Worm (Caenorhabditis elegans) whole organism, L4 larva: ENCODE data around the gene ergi-3.
A peak's percentile ranks its signal among the peaks of the same experiment; 100 is the strongest.

Experiments
- F10B5.3 ChIP-seq: sonication (generic microtip); optimal IDR thresholded peaks from 2 replicates; lab custom pipeline; 2016; ENCODE audit warnings: mild to moderate bottlenecking, missing genetic modification characterization, missing compliant biosample characterization
- F37D6.2 ChIP-seq: sonication (generic microtip); optimal IDR thresholded peaks from 2 replicates; lab custom pipeline; 2016; ENCODE audit warnings: mild to moderate bottlenecking, missing genetic modification characterization, missing compliant biosample characterization
- T20F7.1 ChIP-seq: fragments of 200-800 bp; sonication (Bioruptor generic); optimal IDR thresholded peaks from 2 replicates; lab custom pipeline; 2018; ENCODE audit warnings: mild to moderate bottlenecking, missing genetic modification characterization, missing compliant biosample characterization
- ama-1 ChIP-seq: fragments of 150-350 bp; optimal IDR thresholded peaks from 2 replicates; lab custom pipeline; 2014; ENCODE audit warnings: inconsistent platforms, mixed read lengths
- arid-1 ChIP-seq: fragments of 200-800 bp; sonication (Bioruptor generic); conservative IDR thresholded peaks from 2 replicates; pipeline ENCODE4 v1.3.6; 2022; ENCODE audit warnings: missing genetic modification reagents, missing genetic modification characterization, missing compliant biosample characterization
- ceh-32 ChIP-seq: sonication (generic microtip); optimal IDR thresholded peaks from 2 replicates; lab custom pipeline; 2016; ENCODE audit warnings: mild to moderate bottlenecking, missing genetic modification characterization, missing compliant biosample characterization; ENCODE audit not compliant: poor library complexity
- ceh-62 ChIP-seq: sonication (generic microtip); optimal IDR thresholded peaks from 2 replicates; lab custom pipeline; 2017; ENCODE audit warnings: missing biosample characterization, missing genetic modification characterization
- ces-1 ChIP-seq: fragments of 150-350 bp; sonication (generic microtip); optimal IDR thresholded peaks from 4 replicates; lab custom pipeline; 2014; ENCODE audit warnings: missing biosample characterization, missing genetic modification reagents, missing genetic modification characterization
- cey-2 ChIP-seq: sonication (generic microtip); optimal IDR thresholded peaks from 3 replicates; lab custom pipeline; 2017; ENCODE audit warnings: missing genetic modification characterization, mild to moderate bottlenecking, missing compliant biosample characterization, antibody characterized with exemption, borderline replicate concordance; ENCODE audit not compliant: insufficient read depth
- ctbp-1 ChIP-seq: fragments of 200-800 bp; sonication (Bioruptor generic); IDR thresholded peaks from 2 replicates; pipeline ENCODE4 v1.3.6; 2022; ENCODE audit warnings: missing genetic modification reagents, missing genetic modification characterization, missing compliant biosample characterization
- daf-12 ChIP-seq: fragments of 150-350 bp; optimal IDR thresholded peaks from 2 replicates; lab custom pipeline; 2014; ENCODE audit warnings: missing biosample characterization, missing genetic modification reagents, missing genetic modification characterization
- daf-16 ChIP-seq, 3 experiments: sonication (generic microtip); optimal IDR thresholded peaks; 2 replicates each; lab custom pipeline; 2016 to 2017; ENCODE audit warnings: missing genetic modification characterization in 3 of 3, missing genetic modification reagents in 3 of 3, mild to moderate bottlenecking in 2 of 3, missing compliant biosample characterization in 2 of 3, missing biosample characterization in 1 of 3, moderate library complexity in 1 of 3
- daf-8 ChIP-seq: fragments of 200-800 bp; sonication (Bioruptor generic); IDR thresholded peaks from 2 replicates; pipeline ENCODE4 v1.3.6; 2022; ENCODE audit warnings: missing genetic modification characterization, missing compliant biosample characterization
- dmd-6 ChIP-seq: fragments of 200-800 bp; sonication (Bioruptor generic); IDR thresholded peaks from 2 replicates; pipeline ENCODE4 v1.3.6; 2022; ENCODE audit warnings: missing genetic modification reagents, missing genetic modification characterization, missing compliant biosample characterization
- dpl-1 ChIP-seq: fragments of 150-350 bp; optimal IDR thresholded peaks from 2 replicates; lab custom pipeline; 2014; ENCODE audit warnings: missing biosample characterization, missing genetic modification reagents, missing genetic modification characterization
- duxl-1 ChIP-seq: sonication (generic microtip); optimal IDR thresholded peaks from 2 replicates; lab custom pipeline; 2016; ENCODE audit warnings: mild to moderate bottlenecking, missing genetic modification characterization, moderate library complexity, missing compliant biosample characterization; ENCODE audit not compliant: poor library complexity
- dve-1 ChIP-seq: sonication (generic microtip); optimal IDR thresholded peaks from 2 replicates; lab custom pipeline; 2017; ENCODE audit warnings: antibody characterized with exemption, mild to moderate bottlenecking, missing genetic modification characterization, missing compliant biosample characterization; ENCODE audit not compliant: insufficient read depth
- fkh-10 ChIP-seq: fragments of 150-350 bp; optimal IDR thresholded peaks from 2 replicates; lab custom pipeline; 2014; ENCODE audit warnings: missing biosample characterization, missing genetic modification reagents, missing genetic modification characterization
- gei-8 ChIP-seq: fragments of 200-800 bp; sonication (Bioruptor generic); optimal IDR thresholded peaks from 2 replicates; lab custom pipeline; 2018; ENCODE audit warnings: mild to moderate bottlenecking, missing genetic modification characterization, missing compliant biosample characterization
- hif-1 ChIP-seq, 2 experiments: sonication (generic microtip); optimal IDR thresholded peaks; 2 replicates each; lab custom pipeline; 2016 to 2017; ENCODE audit warnings: missing compliant biosample characterization in 2 of 2, missing genetic modification characterization in 2 of 2, missing genetic modification reagents in 2 of 2, missing genotype in 2 of 2, mild to moderate bottlenecking in 1 of 2
- hlh-11 ChIP-seq: fragments of 200-800 bp; sonication (Bioruptor generic); optimal IDR thresholded peaks from 2 replicates; lab custom pipeline; 2018; ENCODE audit warnings: mild to moderate bottlenecking, missing genetic modification characterization, missing compliant biosample characterization
- hlh-30 ChIP-seq: sonication (generic microtip); optimal IDR thresholded peaks from 2 replicates; lab custom pipeline; 2017; ENCODE audit warnings: antibody characterized with exemption, mild to moderate bottlenecking, missing genetic modification characterization, missing compliant biosample characterization; ENCODE audit not compliant: insufficient read depth
- hmg-1.1 ChIP-seq: fragments of 200-800 bp; sonication (Bioruptor generic); IDR thresholded peaks from 2 replicates; pipeline ENCODE4 v1.3.6; 2022; ENCODE audit warnings: missing genetic modification reagents, missing genetic modification characterization, missing compliant biosample characterization
- lim-7 ChIP-seq: fragments of 200-800 bp; sonication (Bioruptor generic); IDR thresholded peaks from 2 replicates; pipeline ENCODE4 v1.3.6; 2022; ENCODE audit warnings: missing genetic modification characterization, missing compliant biosample characterization
- lin-13 ChIP-seq: fragments of 150-350 bp; optimal IDR thresholded peaks from 2 replicates; lab custom pipeline; 2014; ENCODE audit warnings: missing biosample characterization, missing genetic modification reagents, missing genetic modification characterization
- lin-15B ChIP-seq: fragments of 150-350 bp; sonication (generic microtip); optimal IDR thresholded peaks from 3 replicates; lab custom pipeline; 2014; ENCODE audit warnings: missing biosample characterization, missing genetic modification characterization
- lin-38 ChIP-seq: fragments of 200-800 bp; sonication (Bioruptor generic); IDR thresholded peaks from 2 replicates; pipeline ENCODE4 v1.3.6; 2022; ENCODE audit warnings: missing genetic modification reagents, missing genetic modification characterization, missing compliant biosample characterization
- lsy-2 ChIP-seq, 2 experiments: fragments of 150-350 bp in 1 of 2; sonication (generic microtip) in 1 of 2; optimal IDR thresholded peaks; 2 replicates each; lab custom pipeline; 2014 to 2017; ENCODE audit warnings: missing biosample characterization in 2 of 2, missing genetic modification characterization in 2 of 2
- mdl-1 ChIP-seq, 2 experiments: fragments of 150-350 bp in 1 of 2; sonication (generic microtip) in 1 of 2; optimal IDR thresholded peaks; 2 replicates each; lab custom pipeline; 2014 to 2017; ENCODE audit warnings: missing biosample characterization in 2 of 2, missing genetic modification characterization in 2 of 2
- mep-1 ChIP-seq: fragments of 150-350 bp; sonication (generic microtip); optimal IDR thresholded peaks from 3 replicates; lab custom pipeline; 2014; ENCODE audit warnings: missing biosample characterization, missing genetic modification characterization
- mes-2 ChIP-seq: sonication (generic microtip); optimal IDR thresholded peaks from 2 replicates; lab custom pipeline; 2016; ENCODE audit warnings: missing genotype, mild to moderate bottlenecking, missing genetic modification characterization, missing compliant biosample characterization; ENCODE audit not compliant: poor library complexity, severe bottlenecking
- mxl-3 ChIP-seq: fragments of 200-800 bp; sonication (Bioruptor generic); optimal IDR thresholded peaks from 2 replicates; lab custom pipeline; 2018; ENCODE audit warnings: mild to moderate bottlenecking, missing genetic modification characterization, missing compliant biosample characterization
- nhr-102 ChIP-seq: sonication (generic microtip); optimal IDR thresholded peaks from 2 replicates; lab custom pipeline; 2016; ENCODE audit warnings: mild to moderate bottlenecking, missing genetic modification characterization, moderate library complexity, missing compliant biosample characterization
- nhr-11 ChIP-seq: fragments of 150-350 bp; optimal IDR thresholded peaks from 2 replicates; lab custom pipeline; 2014; ENCODE audit warnings: missing biosample characterization, missing genetic modification characterization
- nhr-111 ChIP-seq: fragments of 200-800 bp; sonication (Bioruptor generic); optimal IDR thresholded peaks from 2 replicates; lab custom pipeline; 2018; ENCODE audit warnings: mild to moderate bottlenecking, missing genetic modification characterization, missing compliant biosample characterization
- nhr-28 ChIP-seq: fragments of 150-350 bp; optimal IDR thresholded peaks from 2 replicates; lab custom pipeline; 2014; ENCODE audit warnings: missing biosample characterization, missing genetic modification characterization
- nhr-41 ChIP-seq: fragments of 200-800 bp; sonication (Bioruptor generic); IDR thresholded peaks from 2 replicates; pipeline ENCODE4 v1.3.6; 2022; ENCODE audit warnings: missing genetic modification reagents, missing genetic modification characterization, missing compliant biosample characterization
- nhr-6 ChIP-seq: fragments of 150-350 bp; optimal IDR thresholded peaks from 2 replicates; lab custom pipeline; 2014; ENCODE audit warnings: missing biosample characterization, missing genetic modification characterization
- nhr-77 ChIP-seq: fragments of 150-350 bp; optimal IDR thresholded peaks from 2 replicates; lab custom pipeline; 2014; ENCODE audit warnings: missing biosample characterization, missing genetic modification characterization
- pha-4 ChIP-seq, 2 experiments: fragments of 150-350 bp in 1 of 2; fragments of 200-800 bp in 1 of 2; sonication (Bioruptor generic) in 1 of 2; IDR thresholded peaks in 1 of 2; optimal IDR thresholded peaks in 1 of 2; 2 replicates each; pipeline versions ENCODE4 v1.3.6 to Lab custom; 2014 to 2022; ENCODE audit warnings: missing genetic modification characterization in 2 of 2, missing genetic modification reagents in 2 of 2, missing biosample characterization in 1 of 2, missing compliant biosample characterization in 1 of 2
- pqm-1 ChIP-seq: sonication (generic microtip); optimal IDR thresholded peaks from 2 replicates; lab custom pipeline; 2017; ENCODE audit warnings: missing biosample characterization, missing genetic modification characterization
- rbr-2 ChIP-seq: sonication (generic microtip); optimal IDR thresholded peaks from 2 replicates; lab custom pipeline; 2016; ENCODE audit warnings: missing genotype, missing genetic modification characterization, missing compliant biosample characterization
- skn-1 ChIP-seq: fragments of 150-350 bp; optimal IDR thresholded peaks from 2 replicates; lab custom pipeline; 2014; ENCODE audit warnings: missing biosample characterization, missing genetic modification characterization
- tra-1 ChIP-seq: fragments of 200-800 bp; sonication (Bioruptor generic); IDR thresholded peaks from 2 replicates; pipeline ENCODE4 v1.3.6; 2022; ENCODE audit warnings: missing genetic modification reagents, missing genetic modification characterization, missing compliant biosample characterization
- unc-39 ChIP-seq: sonication (generic microtip); optimal IDR thresholded peaks from 2 replicates; lab custom pipeline; 2017; ENCODE audit warnings: missing biosample characterization, missing genetic modification characterization
- unc-62 ChIP-seq, 3 experiments: fragments of 150-350 bp in 1 of 3; sonication (generic microtip); optimal IDR thresholded peaks in 2 of 3; peaks in 1 of 3; 1 replicate in 1 of 3; 2 replicates in 2 of 3; lab custom pipeline; 2014 to 2017; ENCODE audit warnings: missing biosample characterization in 3 of 3, missing genetic modification characterization in 3 of 3, missing genetic modification reagents in 3 of 3, missing genotype in 1 of 3
- zfp-2 ChIP-seq: sonication (generic microtip); optimal IDR thresholded peaks from 2 replicates; lab custom pipeline; 2016; ENCODE audit warnings: mild to moderate bottlenecking, missing genetic modification characterization, missing compliant biosample characterization
- zip-11 ChIP-seq: fragments of 200-800 bp; sonication (Bioruptor generic); IDR thresholded peaks from 2 replicates; pipeline ENCODE4 v1.3.6; 2022; ENCODE audit warnings: missing genetic modification characterization, missing compliant biosample characterization
- zip-2 ChIP-seq: fragments of 150-350 bp; optimal IDR thresholded peaks from 2 replicates; lab custom pipeline; 2014; ENCODE audit warnings: missing biosample characterization, missing genetic modification characterization
- ztf-7 ChIP-seq: fragments of 150-350 bp; optimal IDR thresholded peaks from 2 replicates; lab custom pipeline; 2014; ENCODE audit warnings: missing biosample characterization, missing genetic modification characterization

ergi-3 gene

DNA sequence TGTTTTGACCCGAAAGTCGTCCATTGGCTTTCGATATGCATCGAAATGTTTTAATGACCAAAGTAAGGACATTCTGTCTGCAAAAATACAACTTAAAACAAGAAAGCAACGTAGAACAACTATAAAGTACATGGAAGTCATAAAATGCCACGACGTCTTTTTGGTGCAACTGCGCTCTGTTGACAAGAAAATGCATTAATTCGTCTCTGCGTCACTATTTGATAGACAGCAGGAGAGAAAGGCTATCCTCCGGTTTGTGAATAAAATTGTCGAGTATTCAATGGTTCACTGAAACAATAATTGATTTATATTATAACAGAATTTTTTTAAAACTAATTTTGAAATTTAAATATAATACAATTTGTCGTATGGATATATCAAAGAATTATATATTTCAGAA lies at the start of gene ergi-3:
ergi-3 (minus strand) TSS at position 311 of the 400 bp plus-strand sequence.
- no peak for TF ChIP-seq F37D6.2 (tag; lab: Kevin White, UChicago)
- TF ChIP-seq nhr-6 (tag; lab: Kevin White, UChicago), result peak; percentile 68
- TF ChIP-seq daf-12 (tag; lab: Kevin White, UChicago), result no peak
- TF ChIP-seq zip-11 (GFP tag; lab: Robert Waterston, UW), result no peak
- TF ChIP-seq duxl-1 (tag; lab: Kevin White, UChicago), result no peak
- TF ChIP-seq mxl-3, result peak; percentile 41
- peak; percentile 11; the same call in 1 of the 2 replicates for TF ChIP-seq ctbp-1 (GFP tag; lab: Robert Waterston, UW)
- TF ChIP-seq nhr-11 (tag; lab: Kevin White, UChicago), result peak; percentile 3
- peak; percentile 55 for TF ChIP-seq pqm-1 (tag; lab: Kevin White, UChicago)
- peak; percentile 90 for TF ChIP-seq lin-38 (GFP tag; lab: Robert Waterston, UW)
- TF ChIP-seq ama-1 (lab: Kevin White, UChicago), result no peak
- TF ChIP-seq ceh-62 (tag; lab: Kevin White, UChicago), result no peak
- peak; percentile 59 for TF ChIP-seq hlh-11 (tag; lab: Kevin White, UChicago)
- peak; percentile 35 for TF ChIP-seq dpl-1 (GFP tag; lab: Kevin White, UChicago)
- peak in 1 of 2 experiments; percentile 83 for TF ChIP-seq lsy-2 (tag; optimal IDR thresholded peaks at IDR 0.05; lab: Kevin White, UChicago)
- peak; percentile 61 for TF ChIP-seq dmd-6
- peak; percentile 17 for TF ChIP-seq rbr-2 (tag; lab: Kevin White, UChicago)
- no peak for TF ChIP-seq lim-7 (GFP tag; lab: Robert Waterston, UW)
- peak in 1 of 2 experiments; percentile 15 for TF ChIP-seq hif-1 (tag; optimal IDR thresholded peaks at IDR 0.05; lab: Kevin White, UChicago)
- peak; percentile 81 for TF ChIP-seq dve-1 (tag; lab: Kevin White, UChicago)
- peak; percentile 55 for TF ChIP-seq lin-13
- TF ChIP-seq nhr-28 (tag; lab: Kevin White, UChicago), result peak; percentile 91
- peak; percentile 22 for TF ChIP-seq T20F7.1 (GFP tag; lab: Kevin White, UChicago)
- TF ChIP-seq mdl-1 (tag; optimal IDR thresholded peaks at IDR 0.05; lab: Kevin White, UChicago), result peak in 1 of 2 experiments; percentile 51
- no peak for TF ChIP-seq nhr-41 (GFP tag; lab: Robert Waterston, UW)
- peak; percentile 45 for TF ChIP-seq hlh-30 (tag; lab: Kevin White, UChicago)
- peak; percentile 5 for TF ChIP-seq fkh-10
- peak in 1 of 2 experiments; percentile 18 for TF ChIP-seq unc-62 (GFP tag; optimal IDR thresholded peaks at IDR 0.05 in 1 of 2; lab: Kevin White, UChicago)
- no peak for TF ChIP-seq unc-62 (tag; optimal IDR thresholded peaks at IDR 0.05; lab: Kevin White, UChicago)
- peak; percentile 84 for TF ChIP-seq mep-1 (tag; lab: Kevin White, UChicago)
- 0 out of 2 replicates have a peak, but pooled peaks have one; percentile 31 for TF ChIP-seq hmg-1.1 (GFP tag; lab: Robert Waterston, UW)
- no peak for TF ChIP-seq pha-4 (GFP tag; IDR thresholded peaks at IDR 0.05; lab: Robert Waterston, UW)
- peak; percentile 44 for TF ChIP-seq pha-4 (tag; optimal IDR thresholded peaks at IDR 0.05; lab: Kevin White, UChicago)
- no peak for TF ChIP-seq ztf-7
- peak; percentile 25 for TF ChIP-seq ces-1 (GFP tag; lab: Kevin White, UChicago)
- TF ChIP-seq lin-15B (tag; lab: Kevin White, UChicago), result no peak
- peak; percentile 66 for TF ChIP-seq nhr-77
- TF ChIP-seq daf-16 (GFP tag; optimal IDR thresholded peaks at IDR 0.05; lab: Kevin White, UChicago), result no peak
- TF ChIP-seq daf-16 (tag; optimal IDR thresholded peaks at IDR 0.05; lab: Kevin White, UChicago), result peak; percentile 52
- peak; percentile 79 for TF ChIP-seq mes-2 (tag; lab: Kevin White, UChicago)

DNA sequence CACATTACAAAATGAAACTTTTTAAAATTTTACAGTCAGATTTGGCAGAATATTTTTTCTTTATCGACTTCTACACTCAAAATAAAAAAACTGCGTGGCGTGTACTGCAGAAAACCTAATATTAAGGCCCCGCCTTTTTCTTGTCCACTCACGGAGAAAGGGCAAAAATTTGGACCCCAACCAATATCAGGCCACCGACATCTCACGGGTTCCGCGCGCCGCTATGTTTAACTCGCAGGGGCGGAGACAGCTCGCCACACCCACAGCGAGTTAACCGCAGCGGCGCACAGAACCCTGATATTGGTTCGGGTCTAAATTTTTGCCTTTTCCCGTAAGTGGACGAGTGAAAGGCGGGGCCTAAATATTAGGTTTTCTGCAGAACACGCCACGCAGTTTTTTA lies 47.2 kb upstream of the ergi-3 start:
- TF ChIP-seq zip-2 (tag; lab: Kevin White, UChicago), result no peak
- TF ChIP-seq ceh-32, result no peak
- no peak for TF ChIP-seq unc-39
- no peak for TF ChIP-seq zfp-2 (tag; lab: Kevin White, UChicago)
- no peak for TF ChIP-seq tra-1 (GFP tag; lab: Robert Waterston, UW)
- TF ChIP-seq gei-8 (GFP tag; lab: Kevin White, UChicago), result no peak
- no peak for TF ChIP-seq skn-1
- TF ChIP-seq arid-1 (GFP tag; lab: Robert Waterston, UW), result no peak
- TF ChIP-seq lsy-2 (tag; optimal IDR thresholded peaks at IDR 0.05; lab: Kevin White, UChicago), result no peak
- no peak for TF ChIP-seq daf-8 (GFP tag; lab: Robert Waterston, UW)
- no peak for TF ChIP-seq nhr-111 (GFP tag; lab: Kevin White, UChicago)
- TF ChIP-seq F10B5.3 (tag; lab: Kevin White, UChicago), result no peak
- no peak for TF ChIP-seq cey-2 (tag; lab: Kevin White, UChicago)
- TF ChIP-seq nhr-102 (tag; lab: Kevin White, UChicago), result no peak
